Fruit fly (Drosophila melanogaster) whole organism, embryonic: ENCODE results near the gene Tengl3.
A peak's percentile ranks its signal among the peaks of the same experiment; 100 is the strongest.

Experiments used
- ATbp ChIP-seq: fragments of 200-800 bp; sonication (Bioruptor generic); optimal IDR thresholded peaks from 2 replicates; lab custom pipeline; 2017; ENCODE audit warnings: missing biosample characterization, mild to moderate bottlenecking, missing genetic modification characterization, missing genetic modification reagents
- Bdp1 ChIP-seq: fragments of 200-800 bp; sonication (Bioruptor generic); optimal IDR thresholded peaks from 3 replicates; lab custom pipeline; 2016; ENCODE audit warnings: missing biosample characterization, missing genetic modification characterization
- Bgb ChIP-seq: fragments of 200-800 bp; sonication (Bioruptor generic); IDR thresholded peaks from 2 replicates; pipeline ENCODE4 v1.3.6; 2022; ENCODE audit warnings: missing biosample characterization, missing genetic modification characterization; ENCODE audit not compliant: partially characterized antibody
- CG10431 ChIP-seq: fragments of 200-800 bp; sonication (Bioruptor generic); optimal IDR thresholded peaks from 3 replicates; lab custom pipeline; 2018; ENCODE audit warnings: missing biosample characterization, mild to moderate bottlenecking, missing genetic modification characterization
- CG11504 ChIP-seq: fragments of 200-800 bp; sonication (Bioruptor generic); optimal IDR thresholded peaks from 3 replicates; lab custom pipeline; 2019; ENCODE audit warnings: missing biosample characterization, mild to moderate bottlenecking, missing genetic modification characterization, moderate library complexity
- CG12071 ChIP-seq: fragments of 200-800 bp; sonication (Bioruptor generic); optimal IDR thresholded peaks from 3 replicates; lab custom pipeline; 2018; ENCODE audit warnings: missing biosample characterization, mild to moderate bottlenecking, missing genetic modification characterization
- CG12155 ChIP-seq: fragments of 200-800 bp; sonication (Bioruptor generic); optimal IDR thresholded peaks from 3 replicates; lab custom pipeline; 2016; ENCODE audit warnings: missing biosample characterization, missing genetic modification characterization
- CG12219 ChIP-seq: fragments of 200-800 bp; sonication (Bioruptor generic); optimal IDR thresholded peaks from 3 replicates; lab custom pipeline; 2018; ENCODE audit warnings: missing biosample characterization, mild to moderate bottlenecking, missing genetic modification characterization
- CG15269 ChIP-seq: fragments of 200-800 bp; sonication (Bioruptor generic); optimal IDR thresholded peaks from 2 replicates; lab custom pipeline; 2018; ENCODE audit warnings: missing biosample characterization, mild to moderate bottlenecking, missing genetic modification characterization, moderate library complexity
- CG15479 ChIP-seq: fragments of 200-800 bp; sonication (Bioruptor generic); optimal IDR thresholded peaks from 3 replicates; lab custom pipeline; 2019; ENCODE audit warnings: missing biosample characterization, mild to moderate bottlenecking, missing genetic modification characterization, moderate library complexity
- CG16815 ChIP-seq: fragments of 200-800 bp; sonication (Bioruptor generic); optimal IDR thresholded peaks from 3 replicates; lab custom pipeline; 2017; ENCODE audit warnings: missing biosample characterization, mild to moderate bottlenecking, missing genetic modification characterization
- CG17359 ChIP-seq: fragments of 200-800 bp; sonication (Bioruptor generic); optimal IDR thresholded peaks from 3 replicates; lab custom pipeline; 2018; ENCODE audit warnings: missing biosample characterization, mild to moderate bottlenecking, missing genetic modification characterization, moderate library complexity
- CG30020 ChIP-seq: fragments of 200-800 bp; optimal IDR thresholded peaks from 2 replicates; lab custom pipeline; 2019; ENCODE audit warnings: missing biosample characterization, mild to moderate bottlenecking, missing genetic modification characterization, moderate library complexity
- CG31441 ChIP-seq: fragments of 200-800 bp; sonication (Bioruptor generic); IDR thresholded peaks from 2 replicates; pipeline ENCODE4 v1.3.6; 2022; ENCODE audit warnings: missing biosample characterization, missing genetic modification characterization
- CG33213 ChIP-seq: fragments of 200-800 bp; sonication (Bioruptor generic); optimal IDR thresholded peaks from 3 replicates; lab custom pipeline; 2016; ENCODE audit warnings: missing biosample characterization, missing genetic modification characterization
- CG3838 ChIP-seq: fragments of 200-800 bp; sonication (Bioruptor generic); optimal IDR thresholded peaks from 3 replicates; lab custom pipeline; 2016; ENCODE audit warnings: missing biosample characterization, missing genetic modification characterization
- CG6654 ChIP-seq: fragments of 200-800 bp; sonication (Bioruptor generic); optimal IDR thresholded peaks from 2 replicates; lab custom pipeline; 2017; ENCODE audit warnings: missing biosample characterization, mild to moderate bottlenecking, missing genetic modification characterization
- CG8290 ChIP-seq, 3 experiments: fragments of 200-800 bp; sonication (Bioruptor generic); optimal IDR thresholded peaks; 2 replicates each; lab custom pipeline; 2016 to 2019; ENCODE audit warnings: missing biosample characterization in 3 of 3, missing genetic modification characterization in 3 of 3, mild to moderate bottlenecking in 2 of 3, moderate library complexity in 1 of 3
- CG9215 ChIP-seq: fragments of 200-800 bp; sonication (Bioruptor generic); IDR thresholded peaks from 2 replicates; pipeline ENCODE4 v1.3.6; 2022; ENCODE audit warnings: missing biosample characterization, missing genetic modification characterization
- CG9437 ChIP-seq: fragments of 200-800 bp; sonication (Bioruptor generic); optimal IDR thresholded peaks from 2 replicates; lab custom pipeline; 2018; ENCODE audit warnings: missing biosample characterization, mild to moderate bottlenecking, missing genetic modification characterization
- CG9876 ChIP-seq: fragments of 200-800 bp; sonication (Bioruptor generic); optimal IDR thresholded peaks from 2 replicates; lab custom pipeline; 2016; ENCODE audit warnings: missing biosample characterization, missing genetic modification characterization
- CHES-1-like ChIP-seq: fragments of 200-800 bp; sonication (Bioruptor generic); optimal IDR thresholded peaks from 2 replicates; lab custom pipeline; 2016; ENCODE audit warnings: missing biosample characterization, missing genetic modification characterization
- Dad ChIP-seq: fragments of 200-800 bp; sonication (Bioruptor generic); optimal IDR thresholded peaks from 3 replicates; lab custom pipeline; 2016; ENCODE audit warnings: missing biosample characterization, missing genetic modification characterization
- Dip3 ChIP-seq: fragments of 200-800 bp; sonication (Bioruptor generic); optimal IDR thresholded peaks from 3 replicates; lab custom pipeline; 2016; ENCODE audit warnings: missing biosample characterization, missing genetic modification characterization
- E2f1 ChIP-seq: fragments of 200-800 bp; sonication (Bioruptor generic); IDR thresholded peaks from 2 replicates; pipeline ENCODE4 v1.3.6; 2022; ENCODE audit warnings: missing biosample characterization, missing genetic modification characterization
- Gsc ChIP-seq: fragments of 200-800 bp; sonication (Bioruptor generic); IDR thresholded peaks from 2 replicates; pipeline ENCODE4 v1.3.6; 2022; ENCODE audit warnings: missing biosample characterization, missing genetic modification characterization
- HLH4C ChIP-seq: fragments of 200-800 bp; sonication (Bioruptor generic); IDR thresholded peaks from 3 replicates; pipeline ENCODE4 v1.3.6; 2022; ENCODE audit warnings: missing biosample characterization, missing genetic modification characterization; ENCODE audit not compliant: partially characterized antibody
- Hr78 ChIP-seq, 2 experiments: fragments of 200-800 bp in 1 of 2; fragments of >200 bp in 1 of 2; sonication (Bioruptor generic) in 1 of 2; optimal IDR thresholded peaks; 2 replicates each; lab custom pipeline; 2017 to 2019; ENCODE audit warnings: missing biosample characterization in 2 of 2, missing genetic modification characterization in 2 of 2, mild to moderate bottlenecking in 1 of 2, moderate library complexity in 1 of 2
- NC2β ChIP-seq: fragments of 200-800 bp; sonication (Bioruptor generic); optimal IDR thresholded peaks from 2 replicates; lab custom pipeline; 2016; ENCODE audit warnings: missing biosample characterization, missing genetic modification characterization
- ab ChIP-seq: fragments of 200-800 bp; sonication (Bioruptor generic); optimal IDR thresholded peaks from 2 replicates; lab custom pipeline; 2016; ENCODE audit warnings: missing biosample characterization, missing genetic modification characterization
- ara ChIP-seq: fragments of 200-800 bp; sonication (Bioruptor generic); IDR thresholded peaks from 2 replicates; pipeline ENCODE4 v1.3.6; 2022; ENCODE audit warnings: missing biosample characterization, missing genetic modification characterization
- bbx ChIP-seq: fragments of 200-800 bp; sonication (Bioruptor generic); IDR thresholded peaks from 2 replicates; pipeline ENCODE4 v1.3.6; 2022; ENCODE audit warnings: missing biosample characterization, missing genetic modification characterization; ENCODE audit not compliant: partially characterized antibody
- cato ChIP-seq: fragments of 200-800 bp; sonication (Bioruptor generic); optimal IDR thresholded peaks from 2 replicates; lab custom pipeline; 2016; ENCODE audit warnings: missing biosample characterization, missing genetic modification characterization, borderline replicate concordance
- cg ChIP-seq: fragments of 200-800 bp; sonication (Bioruptor generic); optimal IDR thresholded peaks from 3 replicates; lab custom pipeline; 2019; ENCODE audit warnings: missing biosample characterization, mild to moderate bottlenecking, missing genetic modification characterization, moderate library complexity
- chn ChIP-seq: fragments of 200-800 bp; sonication (Bioruptor generic); optimal IDR thresholded peaks from 2 replicates; lab custom pipeline; 2016; ENCODE audit warnings: missing biosample characterization, missing genetic modification characterization
- esg ChIP-seq: fragments of 200-800 bp; sonication (Bioruptor generic); conservative IDR thresholded peaks from 2 replicates; pipeline ENCODE4 v1.3.6; 2022; ENCODE audit warnings: missing biosample characterization, missing genetic modification characterization
- eyg ChIP-seq: fragments of 200-800 bp; sonication (Bioruptor generic); optimal IDR thresholded peaks from 3 replicates; lab custom pipeline; 2016; ENCODE audit warnings: missing biosample characterization, missing genetic modification characterization
- grn ChIP-seq: fragments of 200-800 bp; sonication (Bioruptor generic); optimal IDR thresholded peaks from 3 replicates; lab custom pipeline; 2017; ENCODE audit warnings: missing biosample characterization, missing genetic modification characterization
- gsb ChIP-seq: fragments of 200-800 bp; sonication (Bioruptor generic); IDR thresholded peaks from 2 replicates; pipeline ENCODE4 v1.3.6; 2022; ENCODE audit warnings: missing biosample characterization, missing genetic modification characterization
- hbn ChIP-seq: fragments of 200-800 bp; sonication (Bioruptor generic); IDR thresholded peaks from 2 replicates; pipeline ENCODE4 v1.3.6; 2022; ENCODE audit warnings: missing biosample characterization, missing genetic modification characterization; ENCODE audit not compliant: partially characterized antibody
- hth ChIP-seq: fragments of >200 bp; optimal IDR thresholded peaks from 2 replicates; lab custom pipeline; 2017; ENCODE audit warnings: inconsistent platforms
- nom ChIP-seq: fragments of 200-800 bp; sonication (Bioruptor generic); optimal IDR thresholded peaks from 2 replicates; lab custom pipeline; 2017; ENCODE audit warnings: missing biosample characterization, missing genetic modification characterization, mild to moderate bottlenecking, moderate library complexity, missing genetic modification reagents
- odd ChIP-seq: fragments of 200-800 bp; sonication (Bioruptor generic); optimal IDR thresholded peaks from 2 replicates; lab custom pipeline; 2017; ENCODE audit warnings: missing biosample characterization, mild to moderate bottlenecking, missing genetic modification characterization
- p53 ChIP-seq: fragments of 200-800 bp; sonication (Bioruptor generic); optimal IDR thresholded peaks from 2 replicates; lab custom pipeline; 2016; ENCODE audit warnings: missing biosample characterization, missing genetic modification characterization
- rib ChIP-seq: fragments of 200-800 bp; sonication (Bioruptor generic); IDR thresholded peaks from 2 replicates; pipeline ENCODE4 v1.3.6; 2022; ENCODE audit warnings: missing biosample characterization, missing genetic modification characterization
- ro ChIP-seq: fragments of 200-800 bp; sonication (Bioruptor generic); IDR thresholded peaks from 2 replicates; pipeline ENCODE4 v1.3.6; 2022; ENCODE audit warnings: missing biosample characterization, missing genetic modification characterization
- schlank ChIP-seq: fragments of 200-800 bp; sonication (Bioruptor generic); optimal IDR thresholded peaks from 2 replicates; lab custom pipeline; 2018; ENCODE audit warnings: missing biosample characterization, mild to moderate bottlenecking, missing genetic modification characterization
- scrt ChIP-seq: fragments of 200-800 bp; sonication (Bioruptor generic); optimal IDR thresholded peaks from 2 replicates; lab custom pipeline; 2018; ENCODE audit warnings: missing biosample characterization, mild to moderate bottlenecking, missing genetic modification characterization, moderate library complexity
- tna ChIP-seq: fragments of 200-800 bp; sonication (Bioruptor generic); IDR thresholded peaks from 2 replicates; pipeline ENCODE4 v1.3.6; 2022; ENCODE audit warnings: missing biosample characterization, missing genetic modification characterization; ENCODE audit not compliant: partially characterized antibody
- tx ChIP-seq: fragments of 200-800 bp; sonication (Bioruptor generic); optimal IDR thresholded peaks from 2 replicates; lab custom pipeline; 2016; ENCODE audit warnings: missing biosample characterization, missing genetic modification characterization
- usp ChIP-seq: fragments of >200 bp; optimal IDR thresholded peaks from 2 replicates; lab custom pipeline; 2017; ENCODE audit warnings: missing biosample characterization, missing genetic modification characterization

Tengl3 gene

dm6 chr2L:2227316-2227715, 10.7 kb downstream of the Tengl3 start (continued):
- TF ChIP-seq NC2β (GFP tag; lab: Kevin White, UChicago) (peak; percentile 3), CG11504 (no peak), CG3838 (GFP tag; lab: Kevin White, UChicago) (no peak), HLH4C (no peak), CG12155 (no peak), Bgb (GFP tag; lab: Robert Waterston, UW) (no peak), CG30020 (tag; lab: Kevin White, UChicago) (no peak), hth (lab: Kevin White, UChicago) (no peak), cato (GFP tag; lab: Kevin White, UChicago) (no peak), CG16815 (no peak), nom (GFP tag; lab: Kevin White, UChicago) (peak; percentile 49), ara (GFP tag; lab: Robert Waterston, UW) (peak; percentile 71), Gsc (GFP tag; lab: Robert Waterston, UW) (no peak), CG8290 (GFP tag; optimal IDR thresholded peaks at IDR 0.05; lab: Kevin White, UChicago) (no peak), CG8290 (tag; optimal IDR thresholded peaks at IDR 0.05; lab: Kevin White, UChicago) (peak in 1 of 2 experiments; percentile 60), eyg (GFP tag; lab: Kevin White, UChicago) (no peak), CG9215 (GFP tag; lab: Robert Waterston, UW) (no peak), CG17359 (peak; percentile 65), CG9876 (GFP tag; lab: Kevin White, UChicago) (peak; percentile 23), tx (no peak), usp (GFP tag; lab: Kevin White, UChicago) (no peak), cg (GFP tag; lab: Kevin White, UChicago) (no peak), ab (no peak), CG9437 (GFP tag; lab: Kevin White, UChicago) (peak; percentile 19), Hr78 (GFP tag; optimal IDR thresholded peaks at IDR 0.05; lab: Kevin White, UChicago) (peak in 1 of 2 experiments; percentile 37), Bdp1 (no peak), CG33213 (GFP tag; lab: Kevin White, UChicago) (no peak), CG10431 (GFP tag; lab: Kevin White, UChicago) (no peak), hbn (no peak), gsb (GFP tag; lab: Robert Waterston, UW) (peak; percentile 34), Dip3 (GFP tag; lab: Kevin White, UChicago) (no peak), CG6654 (GFP tag; lab: Kevin White, UChicago) (no peak), ATbp (peak; percentile 68), p53 (no peak), esg (GFP tag; lab: Robert Waterston, UW) (peak; percentile 9; the same call in 1 of the 2 replicates), scrt (GFP tag; lab: Kevin White, UChicago) (no peak), CG31441 (GFP tag; lab: Robert Waterston, UW) (peak; percentile 44; the same call in 1 of the 2 replicates), CG12071 (GFP tag; lab: Kevin White, UChicago) (peak; percentile 59), ro (GFP tag; lab: Robert Waterston, UW) (no peak), schlank (tag; lab: Kevin White, UChicago) (no peak), rib (GFP tag; lab: Robert Waterston, UW) (no peak), CG12219 (GFP tag; lab: Kevin White, UChicago) (peak; percentile 39), E2f1 (GFP tag; lab: Robert Waterston, UW) (peak; percentile 52; the same call in 1 of the 2 replicates), CHES-1-like (GFP tag; lab: Kevin White, UChicago) (peak; percentile 17), Dad (GFP tag; lab: Kevin White, UChicago) (no peak), bbx (no peak), tna (GFP tag; lab: Robert Waterston, UW) (no peak), chn (GFP tag; lab: Kevin White, UChicago) (peak; percentile 18), grn (GFP tag; lab: Kevin White, UChicago) (no peak), CG15479 (GFP tag; lab: Kevin White, UChicago) (no peak), odd (GFP tag; lab: Kevin White, UChicago) (peak; percentile 43), CG15269 (peak; percentile 65)
